Fruit fly (Drosophila melanogaster) whole organism, embryonic: ENCODE results near the gene CG8319.

Experiments used
- ATbp ChIP-seq: fragments of 200-800 bp; sonication (Bioruptor generic); optimal IDR thresholded peaks from 2 replicates; lab custom pipeline; 2017; ENCODE audit warnings: missing biosample characterization, mild to moderate bottlenecking, missing genetic modification characterization, missing genetic modification reagents
- Ada2b ChIP-seq: fragments of 200-800 bp; sonication (Bioruptor generic); IDR thresholded peaks from 2 replicates; pipeline ENCODE4 v1.3.6; 2022; ENCODE audit warnings: missing biosample characterization, missing genetic modification characterization
- Asciz ChIP-seq: fragments of 200-800 bp; sonication (Bioruptor generic); optimal IDR thresholded peaks from 2 replicates; lab custom pipeline; 2017; ENCODE audit warnings: missing biosample characterization, mild to moderate bottlenecking, missing genetic modification characterization, missing genetic modification reagents
- CG10274 ChIP-seq: fragments of 200-800 bp; sonication (Bioruptor generic); optimal IDR thresholded peaks from 3 replicates; lab custom pipeline; 2017; ENCODE audit warnings: missing biosample characterization, mild to moderate bottlenecking, missing genetic modification characterization
- CG10959 ChIP-seq: fragments of 200-800 bp; sonication (Bioruptor generic); IDR thresholded peaks from 2 replicates; pipeline ENCODE4 v1.3.6; 2022; ENCODE audit warnings: missing biosample characterization, missing genetic modification characterization
- CG12744 ChIP-seq: fragments of 200-800 bp; sonication (Bioruptor generic); optimal IDR thresholded peaks from 2 replicates; lab custom pipeline; 2016; ENCODE audit warnings: missing biosample characterization, missing genetic modification characterization
- CG14014 ChIP-seq: fragments of 200-800 bp; sonication (Bioruptor generic); IDR thresholded peaks from 2 replicates; pipeline ENCODE4 v1.3.6; 2022; ENCODE audit warnings: missing biosample characterization, missing genetic modification characterization
- CG15011 ChIP-seq: fragments of 200-800 bp; sonication (Bioruptor generic); optimal IDR thresholded peaks from 3 replicates; lab custom pipeline; 2018; ENCODE audit warnings: missing biosample characterization, mild to moderate bottlenecking, missing genetic modification characterization
- CG15269 ChIP-seq: fragments of 200-800 bp; sonication (Bioruptor generic); optimal IDR thresholded peaks from 2 replicates; lab custom pipeline; 2018; ENCODE audit warnings: missing biosample characterization, mild to moderate bottlenecking, missing genetic modification characterization, moderate library complexity
- CG1603 ChIP-seq: fragments of 200-800 bp; sonication (Bioruptor generic); optimal IDR thresholded peaks from 2 replicates; lab custom pipeline; 2019; ENCODE audit warnings: missing biosample characterization, mild to moderate bottlenecking, missing genetic modification characterization, moderate library complexity
- CG2712 ChIP-seq: fragments of 200-800 bp; optimal IDR thresholded peaks from 3 replicates; lab custom pipeline; 2019; ENCODE audit warnings: missing biosample characterization, mild to moderate bottlenecking, missing genetic modification characterization, moderate library complexity
- CG32532 ChIP-seq: fragments of 200-800 bp; sonication (Bioruptor generic); IDR thresholded peaks from 2 replicates; pipeline ENCODE4 v1.3.6; 2022; ENCODE audit warnings: missing biosample characterization, missing genetic modification characterization
- CG32772 ChIP-seq: fragments of 200-800 bp; sonication (Bioruptor generic); IDR thresholded peaks from 2 replicates; pipeline ENCODE4 v1.3.6; 2022; ENCODE audit warnings: missing biosample characterization, missing genetic modification characterization
- CG3847 ChIP-seq: fragments of 200-800 bp; sonication (Bioruptor generic); IDR thresholded peaks from 2 replicates; pipeline ENCODE4 v1.3.6; 2022; ENCODE audit warnings: missing biosample characterization, missing genetic modification characterization
- CG4282 ChIP-seq: fragments of 200-800 bp; sonication (Bioruptor generic); optimal IDR thresholded peaks from 2 replicates; lab custom pipeline; 2016; ENCODE audit warnings: missing biosample characterization, missing genetic modification characterization
- CG4404 ChIP-seq: fragments of 200-800 bp; sonication (Bioruptor generic); IDR thresholded peaks from 2 replicates; pipeline ENCODE4 v1.3.6; 2022; ENCODE audit warnings: missing biosample characterization, missing genetic modification characterization
- CG6175 ChIP-seq: fragments of 200-800 bp; sonication (Bioruptor generic); IDR thresholded peaks from 3 replicates; pipeline ENCODE4 v1.3.6; 2022; ENCODE audit warnings: missing biosample characterization, missing genetic modification characterization
- CG6272 ChIP-seq: fragments of 200-800 bp; sonication (Bioruptor generic); IDR thresholded peaks from 2 replicates; pipeline ENCODE4 v1.3.6; 2022; ENCODE audit warnings: missing biosample characterization, missing genetic modification characterization
- CG6765 ChIP-seq: fragments of 200-800 bp; sonication (Bioruptor generic); optimal IDR thresholded peaks from 3 replicates; lab custom pipeline; 2017; ENCODE audit warnings: missing biosample characterization, mild to moderate bottlenecking, missing genetic modification characterization
- CG7372 ChIP-seq: fragments of 200-800 bp; sonication (Bioruptor generic); IDR thresholded peaks from 2 replicates; pipeline ENCODE4 v1.3.6; 2022; ENCODE audit warnings: missing biosample characterization, missing genetic modification characterization
- CG8944 ChIP-seq: fragments of 200-800 bp; sonication (Bioruptor generic); optimal IDR thresholded peaks from 3 replicates; lab custom pipeline; 2016; ENCODE audit warnings: missing biosample characterization, missing genetic modification characterization
- CG9727 ChIP-seq: fragments of 200-800 bp; sonication (Bioruptor generic); optimal IDR thresholded peaks from 3 replicates; lab custom pipeline; 2017; ENCODE audit warnings: missing biosample characterization, mild to moderate bottlenecking, missing genetic modification characterization
- CoRest ChIP-seq: fragments of 200-800 bp; sonication (Bioruptor generic); optimal IDR thresholded peaks from 3 replicates; lab custom pipeline; 2018; ENCODE audit warnings: missing biosample characterization, mild to moderate bottlenecking, missing genetic modification characterization, moderate library complexity
- Dll ChIP-seq: fragments of 200-800 bp; sonication (Bioruptor generic); IDR thresholded peaks from 4 replicates; pipeline ENCODE4 v1.3.6; 2022; ENCODE audit warnings: missing biosample characterization, missing genetic modification characterization; ENCODE audit not compliant: partially characterized antibody
- Lim3 ChIP-seq: fragments of 200-800 bp; sonication (Bioruptor generic); IDR thresholded peaks from 2 replicates; pipeline ENCODE4 v1.3.6; 2022; ENCODE audit warnings: missing biosample characterization, missing genetic modification characterization
- Mad ChIP-seq: fragments of 200-800 bp; sonication (Bioruptor generic); optimal IDR thresholded peaks from 2 replicates; lab custom pipeline; 2016; ENCODE audit warnings: missing biosample characterization, missing genetic modification characterization
- Mes4 ChIP-seq: fragments of 200-800 bp; sonication (Bioruptor generic); optimal IDR thresholded peaks from 2 replicates; lab custom pipeline; 2016; ENCODE audit warnings: missing biosample characterization, missing genetic modification characterization
- Neu2 ChIP-seq: fragments of 200-800 bp; sonication (Bioruptor generic); optimal IDR thresholded peaks from 3 replicates; lab custom pipeline; 2016; ENCODE audit warnings: missing biosample characterization, missing genetic modification characterization, borderline replicate concordance
- Ravus ChIP-seq: fragments of 200-800 bp; sonication (Bioruptor generic); IDR thresholded peaks from 2 replicates; pipeline ENCODE4 v1.3.6; 2022; ENCODE audit warnings: missing biosample characterization, missing genetic modification characterization
- aop ChIP-seq: fragments of 200-800 bp; sonication (Bioruptor generic); IDR thresholded peaks from 2 replicates; pipeline ENCODE4 v1.3.6; 2022; ENCODE audit warnings: missing biosample characterization, missing genetic modification characterization
- ash1 ChIP-seq: fragments of 200-800 bp; sonication (Bioruptor generic); optimal IDR thresholded peaks from 2 replicates; lab custom pipeline; 2018; ENCODE audit warnings: missing biosample characterization, mild to moderate bottlenecking, missing genetic modification characterization
- bbx ChIP-seq: fragments of 200-800 bp; sonication (Bioruptor generic); IDR thresholded peaks from 2 replicates; pipeline ENCODE4 v1.3.6; 2022; ENCODE audit warnings: missing biosample characterization, missing genetic modification characterization; ENCODE audit not compliant: partially characterized antibody
- cas ChIP-seq: fragments of 200-800 bp; sonication (Bioruptor generic); IDR thresholded peaks from 2 replicates; pipeline ENCODE4 v1.3.6; 2022; ENCODE audit warnings: missing biosample characterization, missing genetic modification characterization
- corto ChIP-seq: fragments of 200-800 bp; sonication (Bioruptor generic); optimal IDR thresholded peaks from 2 replicates; lab custom pipeline; 2016; ENCODE audit warnings: missing biosample characterization, mild to moderate bottlenecking, missing genetic modification characterization, moderate library complexity
- crc ChIP-seq: fragments of 200-800 bp; sonication (Bioruptor generic); optimal IDR thresholded peaks from 2 replicates; lab custom pipeline; 2016; ENCODE audit warnings: missing biosample characterization, missing genetic modification characterization
- dan ChIP-seq: fragments of 200-800 bp; sonication (Bioruptor generic); IDR thresholded peaks from 2 replicates; pipeline ENCODE4 v1.3.6; 2022; ENCODE audit warnings: missing biosample characterization, missing genetic modification characterization
- dati ChIP-seq: fragments of 200-800 bp; sonication (Bioruptor generic); IDR thresholded peaks from 2 replicates; pipeline ENCODE4 v1.3.6; 2022; ENCODE audit warnings: missing biosample characterization, missing genetic modification characterization
- en ChIP-seq: fragments of 200-800 bp; sonication (Bioruptor generic); optimal IDR thresholded peaks from 2 replicates; lab custom pipeline; 2016; ENCODE audit warnings: missing biosample characterization, missing genetic modification characterization
- fd3F ChIP-seq: fragments of 200-800 bp; sonication (Bioruptor generic); optimal IDR thresholded peaks from 2 replicates; lab custom pipeline; 2018; ENCODE audit warnings: missing biosample characterization, mild to moderate bottlenecking, missing genetic modification characterization, moderate library complexity
- fd96Cb ChIP-seq: fragments of 200-800 bp; sonication (Bioruptor generic); optimal IDR thresholded peaks from 2 replicates; lab custom pipeline; 2018; ENCODE audit warnings: missing biosample characterization, mild to moderate bottlenecking, missing genetic modification characterization, moderate library complexity
- klu ChIP-seq: fragments of 200-800 bp; sonication (Bioruptor generic); IDR thresholded peaks from 2 replicates; pipeline ENCODE4 v1.3.6; 2022; ENCODE audit warnings: missing biosample characterization, missing genetic modification characterization
- mld ChIP-seq: fragments of 200-800 bp; sonication (Bioruptor generic); IDR thresholded peaks from 3 replicates; pipeline ENCODE4 v1.3.6; 2022; ENCODE audit warnings: missing biosample characterization, missing genetic modification characterization; ENCODE audit not compliant: partially characterized antibody
- org-1 ChIP-seq: fragments of 200-800 bp; sonication (Bioruptor generic); optimal IDR thresholded peaks from 2 replicates; lab custom pipeline; 2017; ENCODE audit warnings: missing biosample characterization, missing genetic modification characterization
- repo ChIP-seq: fragments of 200-800 bp; sonication (Bioruptor generic); optimal IDR thresholded peaks from 2 replicates; lab custom pipeline; 2016; ENCODE audit warnings: missing biosample characterization, missing genetic modification characterization
- run ChIP-seq: fragments of 200-800 bp; sonication (Bioruptor generic); optimal IDR thresholded peaks from 3 replicates; lab custom pipeline; 2018; ENCODE audit warnings: missing biosample characterization, mild to moderate bottlenecking, missing genetic modification characterization
- sim ChIP-seq: fragments of 200-800 bp; sonication (Bioruptor generic); IDR thresholded peaks from 2 replicates; pipeline ENCODE4 v1.3.6; 2022; ENCODE audit warnings: missing biosample characterization, missing genetic modification characterization
- slp2 ChIP-seq: fragments of 200-800 bp; sonication (Bioruptor generic); optimal IDR thresholded peaks from 2 replicates; lab custom pipeline; 2016; ENCODE audit warnings: missing biosample characterization, missing genetic modification characterization
- sr ChIP-seq: fragments of 200-800 bp; sonication (Bioruptor generic); IDR thresholded peaks from 3 replicates; pipeline ENCODE4 v1.3.6; 2022; ENCODE audit warnings: missing biosample characterization, missing genetic modification characterization
- unc-4 ChIP-seq: fragments of 200-800 bp; sonication (Bioruptor generic); IDR thresholded peaks from 2 replicates; pipeline ENCODE4 v1.3.6; 2022; ENCODE audit warnings: missing biosample characterization, missing genetic modification characterization; ENCODE audit not compliant: partially characterized antibody
- wor ChIP-seq: fragments of 200-800 bp; sonication (Bioruptor generic); IDR thresholded peaks from 2 replicates; pipeline ENCODE4 v1.3.6; 2022; ENCODE audit warnings: missing biosample characterization, missing genetic modification characterization
- zen2 ChIP-seq: fragments of 200-800 bp; sonication (Bioruptor generic); IDR thresholded peaks from 3 replicates; pipeline ENCODE4 v1.3.6; 2022; ENCODE audit warnings: missing biosample characterization, missing genetic modification characterization; ENCODE audit not compliant: partially characterized antibody
- zfh1 ChIP-seq: fragments of 200-800 bp; sonication (Bioruptor generic); IDR thresholded peaks from 3 replicates; pipeline ENCODE4 v1.3.6; 2022; ENCODE audit warnings: missing biosample characterization, missing genetic modification characterization

CG8319 gene

DNA sequence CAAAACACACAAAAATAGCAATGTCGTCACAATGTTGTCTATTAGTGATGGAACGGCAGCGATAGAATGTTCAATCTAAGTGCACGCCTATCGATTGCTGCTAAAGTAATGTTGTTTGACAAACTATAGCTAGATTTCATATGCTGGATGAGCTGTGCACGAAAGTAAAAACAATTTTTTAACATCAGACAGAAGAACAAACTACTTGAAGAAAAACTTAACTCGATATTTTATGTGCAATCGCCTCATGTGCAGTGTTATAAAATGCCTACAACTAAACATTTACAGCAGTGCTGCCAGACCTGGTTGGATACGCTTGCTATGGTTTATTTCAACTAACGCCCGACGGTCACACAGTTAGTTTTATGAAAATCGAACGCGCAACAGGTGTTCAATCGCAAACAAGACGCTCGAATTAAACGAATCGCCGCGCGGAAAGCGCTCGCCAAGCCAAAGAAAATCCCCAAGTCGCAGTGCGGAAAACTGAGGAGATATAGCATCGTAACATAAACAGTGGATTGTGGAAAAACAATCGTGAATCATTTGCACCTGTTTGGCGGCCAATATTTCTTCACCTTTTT is 36.1 kb upstream of the CG8319 start, which contains the start of the genes bocks and CG8312 (continued):
- no peak for TF ChIP-seq klu
- TF ChIP-seq fd96Cb (tag; lab: Kevin White, UChicago) = no peak
- TF ChIP-seq dati (GFP tag; lab: Robert Waterston, UW) = no peak
- TF ChIP-seq CG6175 (GFP tag; lab: Robert Waterston, UW) = no peak
- no peak for TF ChIP-seq CG32772
- no peak for TF ChIP-seq CG4282
- peak; percentile 46 for TF ChIP-seq repo
- TF ChIP-seq Lim3 (GFP tag; lab: Robert Waterston, UW) = no peak
- no peak for TF ChIP-seq sr (GFP tag; lab: Robert Waterston, UW)
- peak; percentile 5 for TF ChIP-seq CG8944 (GFP tag; lab: Kevin White, UChicago)
- TF ChIP-seq Ravus = no peak
- peak; percentile 14 for TF ChIP-seq crc (GFP tag; lab: Kevin White, UChicago)
- peak; percentile 1 for TF ChIP-seq CG15269 (tag; lab: Kevin White, UChicago)
- no peak for TF ChIP-seq zen2
- no peak for TF ChIP-seq CG6765 (GFP tag; lab: Kevin White, UChicago)
- TF ChIP-seq mld (GFP tag; lab: Robert Waterston, UW) = no peak
- peak; percentile 28 for TF ChIP-seq CG9727 (GFP tag; lab: Kevin White, UChicago)
- TF ChIP-seq ash1 (GFP tag; lab: Kevin White, UChicago) = no peak
- TF ChIP-seq CG12744 (GFP tag; lab: Kevin White, UChicago) = no peak
- no peak for TF ChIP-seq dan (GFP tag; lab: Robert Waterston, UW)
- TF ChIP-seq sim (GFP tag; lab: Robert Waterston, UW) = no peak
- no peak for TF ChIP-seq Ada2b
- TF ChIP-seq corto (GFP tag; lab: Kevin White, UChicago) = no peak
- TF ChIP-seq cas (GFP tag; lab: Robert Waterston, UW) = no peak
- peak; percentile 46 for TF ChIP-seq Mes4 (GFP tag; lab: Kevin White, UChicago)
- no peak for TF ChIP-seq bbx (GFP tag; lab: Robert Waterston, UW)
- no peak for TF ChIP-seq CG10274 (GFP tag; lab: Kevin White, UChicago)
- TF ChIP-seq CG10959 (GFP tag; lab: Robert Waterston, UW) = no peak
- TF ChIP-seq run (tag; lab: Kevin White, UChicago) = no peak
- TF ChIP-seq CoRest (tag; lab: Kevin White, UChicago) = peak; percentile 47
- no peak for TF ChIP-seq CG15011 (GFP tag; lab: Kevin White, UChicago)
- no peak for TF ChIP-seq CG32532 (GFP tag; lab: Robert Waterston, UW)
- TF ChIP-seq CG3847 (GFP tag; lab: Robert Waterston, UW) = no peak
- no peak for TF ChIP-seq ATbp (GFP tag; lab: Kevin White, UChicago)
- TF ChIP-seq CG4404 (GFP tag; lab: Robert Waterston, UW) = no peak
- TF ChIP-seq CG7372 (GFP tag; lab: Robert Waterston, UW) = no peak
- TF ChIP-seq Mad (GFP tag; lab: Kevin White, UChicago) = peak; percentile 44
- no peak for TF ChIP-seq slp2 (GFP tag; lab: Kevin White, UChicago)
- TF ChIP-seq zfh1 (GFP tag; lab: Robert Waterston, UW) = no peak
- no peak for TF ChIP-seq unc-4 (GFP tag; lab: Robert Waterston, UW)
- peak; percentile 84 for TF ChIP-seq CG1603 (tag; lab: Kevin White, UChicago)
- TF ChIP-seq Neu2 (GFP tag; lab: Kevin White, UChicago) = no peak
- TF ChIP-seq Dll (GFP tag; lab: Robert Waterston, UW) = no peak
- TF ChIP-seq wor = no peak
- TF ChIP-seq en (GFP tag; lab: Kevin White, UChicago) = no peak
- no peak for TF ChIP-seq org-1 (GFP tag; lab: Kevin White, UChicago)
- no peak for TF ChIP-seq Asciz (GFP tag; lab: Kevin White, UChicago)
- TF ChIP-seq fd3F (GFP tag; lab: Kevin White, UChicago) = no peak
- TF ChIP-seq aop (GFP tag; lab: Robert Waterston, UW) = no peak
- TF ChIP-seq CG2712 = peak; percentile 54
- TF ChIP-seq CG14014 (GFP tag; lab: Robert Waterston, UW) = no peak
- no peak for TF ChIP-seq CG6272 (GFP tag; lab: Robert Waterston, UW)
